Worm (Caenorhabditis elegans) whole organism, young adult: Measurements from ENCODE around the gene ifet-1.

Source experiments
- B0336.3 ChIP-seq: fragments of 200-800 bp; sonication (Bioruptor generic); IDR thresholded peaks from 2 replicates; pipeline ENCODE4 v1.3.6; 2022; ENCODE audit warnings: missing genetic modification characterization, missing compliant biosample characterization
- C06A6.2 ChIP-seq: fragments of 200-800 bp; sonication (Bioruptor generic); conservative IDR thresholded peaks from 2 replicates; pipeline ENCODE4 v1.3.6; 2022; ENCODE audit warnings: missing genetic modification characterization, missing compliant biosample characterization
- F10E7.11 ChIP-seq: sonication (generic microtip); optimal IDR thresholded peaks from 2 replicates; lab custom pipeline; 2017; ENCODE audit warnings: mild to moderate bottlenecking, missing genetic modification characterization, moderate library complexity, missing compliant biosample characterization
- F33H1.4 ChIP-seq: fragments of 200-800 bp; sonication (Bioruptor generic); IDR thresholded peaks from 2 replicates; pipeline ENCODE4 v1.3.6; 2022; ENCODE audit warnings: missing genetic modification reagents, missing genetic modification characterization, missing compliant biosample characterization
- F57A8.1 ChIP-seq: fragments of 200-800 bp; sonication (Bioruptor generic); optimal IDR thresholded peaks from 2 replicates; lab custom pipeline; 2018; ENCODE audit warnings: mild to moderate bottlenecking, missing genetic modification characterization, moderate library complexity, missing compliant biosample characterization
- F57C9.4 ChIP-seq: sonication (generic microtip); optimal IDR thresholded peaks from 2 replicates; lab custom pipeline; 2017; ENCODE audit warnings: mild to moderate bottlenecking, missing genetic modification characterization, missing compliant biosample characterization
- K12H6.12 ChIP-seq: fragments of 200-800 bp; sonication (Bioruptor generic); optimal IDR thresholded peaks from 2 replicates; lab custom pipeline; 2018; ENCODE audit warnings: mild to moderate bottlenecking, missing genetic modification characterization, missing compliant biosample characterization
- Y53F4B.3 ChIP-seq: fragments of 200-800 bp; sonication (Bioruptor generic); IDR thresholded peaks from 2 replicates; pipeline ENCODE4 v1.3.6; 2022; ENCODE audit warnings: missing genetic modification reagents, missing genetic modification characterization, missing compliant biosample characterization
- akir-1 ChIP-seq: fragments of 200-800 bp; sonication (Bioruptor generic); optimal IDR thresholded peaks from 2 replicates; lab custom pipeline; 2018; ENCODE audit warnings: mild to moderate bottlenecking, missing genetic modification characterization, moderate library complexity, missing compliant biosample characterization
- ama-1 ChIP-seq, 3 experiments: fragments of 150-350 bp in 1 of 3; sonication (generic microtip) in 2 of 3; optimal IDR thresholded peaks; 2 replicates each; lab custom pipeline; 2014 to 2018; ENCODE audit warnings: missing biosample characterization in 2 of 3, missing genetic modification characterization in 2 of 3, missing genetic modification reagents in 2 of 3
- aptf-3 ChIP-seq: fragments of 200-800 bp; sonication (Bioruptor generic); IDR thresholded peaks from 2 replicates; pipeline ENCODE4 v1.3.6; 2022; ENCODE audit warnings: missing genetic modification characterization, missing compliant biosample characterization
- attf-6 ChIP-seq: fragments of 200-800 bp; sonication (Bioruptor generic); IDR thresholded peaks from 2 replicates; pipeline ENCODE4 v1.3.6; 2022; ENCODE audit warnings: missing genetic modification reagents, missing genetic modification characterization, missing compliant biosample characterization
- bed-1 ChIP-seq: fragments of 200-800 bp; sonication (Bioruptor generic); IDR thresholded peaks from 2 replicates; pipeline ENCODE4 v1.3.6; 2022; ENCODE audit warnings: missing genetic modification reagents, missing genetic modification characterization, missing compliant biosample characterization
- bed-2 ChIP-seq: fragments of 200-800 bp; sonication (Bioruptor generic); IDR thresholded peaks from 2 replicates; pipeline ENCODE4 v1.3.6; 2022; ENCODE audit warnings: missing genetic modification reagents, missing genetic modification characterization, missing compliant biosample characterization
- ccch-3 ChIP-seq: fragments of 200-800 bp; sonication (Bioruptor generic); optimal IDR thresholded peaks from 2 replicates; lab custom pipeline; 2018; ENCODE audit warnings: mild to moderate bottlenecking, missing genetic modification characterization, missing compliant biosample characterization
- ceh-100 ChIP-seq: fragments of 200-800 bp; sonication (Bioruptor generic); IDR thresholded peaks from 2 replicates; pipeline ENCODE4 v1.3.6; 2022; ENCODE audit warnings: missing genetic modification reagents, missing genetic modification characterization, missing compliant biosample characterization
- ceh-40 ChIP-seq: fragments of 200-800 bp; sonication (Bioruptor generic); IDR thresholded peaks from 2 replicates; pipeline ENCODE4 v1.3.6; 2022; ENCODE audit warnings: missing genetic modification characterization, missing compliant biosample characterization
- ceh-58 ChIP-seq: fragments of 200-800 bp; sonication (Bioruptor generic); IDR thresholded peaks from 2 replicates; pipeline ENCODE4 v1.3.6; 2022; ENCODE audit warnings: missing genetic modification characterization, missing compliant biosample characterization
- ceh-79 ChIP-seq: sonication (generic microtip); optimal IDR thresholded peaks from 2 replicates; lab custom pipeline; 2017; ENCODE audit warnings: mild to moderate bottlenecking, missing genetic modification characterization, missing compliant biosample characterization
- dpff-1 ChIP-seq: sonication (generic microtip); optimal IDR thresholded peaks from 2 replicates; lab custom pipeline; 2017; ENCODE audit warnings: mild to moderate bottlenecking, missing genetic modification characterization, missing compliant biosample characterization
- ekl-4 ChIP-seq: fragments of 200-800 bp; sonication (Bioruptor generic); IDR thresholded peaks from 2 replicates; pipeline ENCODE4 v1.3.6; 2022; ENCODE audit warnings: missing genetic modification reagents, missing genetic modification characterization, missing compliant biosample characterization
- him-1 ChIP-seq: sonication (generic microtip); optimal IDR thresholded peaks from 2 replicates; lab custom pipeline; 2016; ENCODE audit warnings: missing genotype, missing genetic modification reagents, missing genetic modification characterization, missing compliant biosample characterization
- hlh-26 ChIP-seq: fragments of 200-800 bp; sonication (Bioruptor generic); conservative IDR thresholded peaks from 2 replicates; pipeline ENCODE4 v1.3.6; 2022; ENCODE audit warnings: missing genetic modification reagents, missing genetic modification characterization, missing compliant biosample characterization
- hmg-1.2 ChIP-seq: fragments of 200-800 bp; sonication (Bioruptor generic); IDR thresholded peaks from 2 replicates; pipeline ENCODE4 v1.3.6; 2022; ENCODE audit warnings: missing genetic modification reagents, missing genetic modification characterization, missing compliant biosample characterization
- hmg-20 ChIP-seq: fragments of 200-800 bp; sonication (Bioruptor generic); IDR thresholded peaks from 2 replicates; pipeline ENCODE4 v1.3.6; 2022; ENCODE audit warnings: missing genetic modification reagents, missing genetic modification characterization, missing compliant biosample characterization
- hrde-1 ChIP-seq: sonication (generic microtip); optimal IDR thresholded peaks from 2 replicates; lab custom pipeline; 2016; ENCODE audit warnings: missing genetic modification characterization, mild to moderate bottlenecking, missing compliant biosample characterization, moderate library complexity, missing genotype, missing genetic modification reagents, borderline replicate concordance
- hsf-1 ChIP-seq: fragments of 200-800 bp; sonication (Bioruptor generic); IDR thresholded peaks from 2 replicates; pipeline ENCODE4 v1.3.6; 2022; ENCODE audit warnings: missing genetic modification reagents, missing genetic modification characterization, missing compliant biosample characterization
- let-526 ChIP-seq: fragments of 200-800 bp; sonication (Bioruptor generic); IDR thresholded peaks from 2 replicates; pipeline ENCODE4 v1.3.6; 2022; ENCODE audit warnings: missing genetic modification reagents, missing genetic modification characterization, missing compliant biosample characterization
- lin-35 ChIP-seq, 3 experiments: fragments of 150-350 bp in 2 of 3; sonication (generic microtip) in 1 of 3; optimal IDR thresholded peaks; 2 replicates each; lab custom pipeline; 2014 to 2018; ENCODE audit warnings: missing biosample characterization in 3 of 3, missing genetic modification characterization in 3 of 3, missing genetic modification reagents in 3 of 3
- lin-40 ChIP-seq: sonication (generic microtip); optimal IDR thresholded peaks from 2 replicates; lab custom pipeline; 2016; ENCODE audit warnings: missing genetic modification characterization, mild to moderate bottlenecking, missing compliant biosample characterization, missing genotype, missing genetic modification reagents
- lin-54 ChIP-seq: fragments of 200-800 bp; sonication (Bioruptor generic); optimal IDR thresholded peaks from 2 replicates; lab custom pipeline; 2018; ENCODE audit warnings: mild to moderate bottlenecking, missing genetic modification characterization, missing compliant biosample characterization
- lir-1 ChIP-seq: fragments of 200-800 bp; sonication (Bioruptor generic); conservative IDR thresholded peaks from 2 replicates; pipeline ENCODE4 v1.3.6; 2022; ENCODE audit warnings: missing genetic modification reagents, missing genetic modification characterization, missing compliant biosample characterization
- madf-10 ChIP-seq: sonication (generic microtip); optimal IDR thresholded peaks from 2 replicates; lab custom pipeline; 2016; ENCODE audit warnings: mild to moderate bottlenecking, missing genetic modification characterization, missing compliant biosample characterization
- mcd-1 ChIP-seq: fragments of 200-800 bp; sonication (Bioruptor generic); IDR thresholded peaks from 2 replicates; pipeline ENCODE4 v1.3.6; 2022; ENCODE audit warnings: missing genetic modification reagents, missing genetic modification characterization, missing compliant biosample characterization
- nfya-2 ChIP-seq: fragments of 200-800 bp; sonication (Bioruptor generic); IDR thresholded peaks from 2 replicates; pipeline ENCODE4 v1.3.6; 2022; ENCODE audit warnings: missing genetic modification reagents, missing genetic modification characterization, missing compliant biosample characterization
- nfyb-1 ChIP-seq: fragments of 200-800 bp; sonication (Bioruptor generic); IDR thresholded peaks from 2 replicates; pipeline ENCODE4 v1.3.6; 2022; ENCODE audit warnings: missing genetic modification reagents, missing genetic modification characterization, missing compliant biosample characterization
- pha-4 ChIP-seq: fragments of 150-350 bp; sonication (generic microtip); optimal IDR thresholded peaks from 2 replicates; lab custom pipeline; 2014; ENCODE audit warnings: missing biosample characterization, missing genetic modification reagents, missing genetic modification characterization
- rec-8 ChIP-seq, 2 experiments: sonication (generic microtip); optimal IDR thresholded peaks; 2 replicates each; lab custom pipeline; 2016; ENCODE audit warnings: mild to moderate bottlenecking in 2 of 2, missing genetic modification characterization in 2 of 2, missing genetic modification reagents in 2 of 2, missing genotype in 2 of 2, missing biosample characterization in 1 of 2, missing compliant biosample characterization in 1 of 2, moderate library complexity in 1 of 2
- rpc-1 ChIP-seq, 2 experiments: fragments of 150-350 bp in 1 of 2; sonication (generic microtip) in 1 of 2; optimal IDR thresholded peaks; 2 replicates each; lab custom pipeline; 2014 to 2018; ENCODE audit warnings: missing biosample characterization in 1 of 2, missing genetic modification characterization in 1 of 2, missing genetic modification reagents in 1 of 2, missing genotype in 1 of 2
- snpc-1.1 ChIP-seq: sonication (generic microtip); optimal IDR thresholded peaks from 2 replicates; lab custom pipeline; 2017; ENCODE audit warnings: missing genetic modification characterization, mild to moderate bottlenecking, missing compliant biosample characterization, antibody characterized with exemption, moderate library complexity, missing genotype, missing genetic modification reagents; ENCODE audit not compliant: insufficient read depth
- snpc-1.3 ChIP-seq: sonication (generic microtip); optimal IDR thresholded peaks from 2 replicates; lab custom pipeline; 2017; ENCODE audit warnings: missing genetic modification characterization, mild to moderate bottlenecking, missing compliant biosample characterization, antibody characterized with exemption, moderate library complexity, missing genotype, missing genetic modification reagents; ENCODE audit not compliant: insufficient read depth
- snpc-4 ChIP-seq, 5 experiments: fragments of 150-350 bp in 1 of 5; sonication (generic microtip) in 4 of 5; optimal IDR thresholded peaks; 2 replicates each; lab custom pipeline; 2014 to 2018; ENCODE audit warnings: missing genetic modification characterization in 5 of 5, missing biosample characterization in 3 of 5, antibody characterized with exemption in 2 of 5, mild to moderate bottlenecking in 2 of 5, missing compliant biosample characterization in 2 of 5, missing genotype in 2 of 5, moderate library complexity in 2 of 5, missing genetic modification reagents in 1 of 5
- unc-130 ChIP-seq: sonication (generic microtip); optimal IDR thresholded peaks from 2 replicates; lab custom pipeline; 2016; ENCODE audit warnings: missing genetic modification reagents, missing genetic modification characterization, missing compliant biosample characterization
- zim-3 ChIP-seq: sonication (generic microtip); optimal IDR thresholded peaks from 2 replicates; lab custom pipeline; 2017; ENCODE audit warnings: mild to moderate bottlenecking, missing genetic modification characterization, moderate library complexity, missing compliant biosample characterization
- ztf-25 ChIP-seq: fragments of 200-800 bp; sonication (Bioruptor generic); IDR thresholded peaks from 2 replicates; pipeline ENCODE4 v1.3.6; 2022; ENCODE audit warnings: missing genetic modification reagents, missing genetic modification characterization, missing compliant biosample characterization
- ztf-26 ChIP-seq: sonication (generic microtip); optimal IDR thresholded peaks from 2 replicates; lab custom pipeline; 2017; ENCODE audit warnings: missing genetic modification characterization, missing compliant biosample characterization

The ifet-1 gene

DNA sequence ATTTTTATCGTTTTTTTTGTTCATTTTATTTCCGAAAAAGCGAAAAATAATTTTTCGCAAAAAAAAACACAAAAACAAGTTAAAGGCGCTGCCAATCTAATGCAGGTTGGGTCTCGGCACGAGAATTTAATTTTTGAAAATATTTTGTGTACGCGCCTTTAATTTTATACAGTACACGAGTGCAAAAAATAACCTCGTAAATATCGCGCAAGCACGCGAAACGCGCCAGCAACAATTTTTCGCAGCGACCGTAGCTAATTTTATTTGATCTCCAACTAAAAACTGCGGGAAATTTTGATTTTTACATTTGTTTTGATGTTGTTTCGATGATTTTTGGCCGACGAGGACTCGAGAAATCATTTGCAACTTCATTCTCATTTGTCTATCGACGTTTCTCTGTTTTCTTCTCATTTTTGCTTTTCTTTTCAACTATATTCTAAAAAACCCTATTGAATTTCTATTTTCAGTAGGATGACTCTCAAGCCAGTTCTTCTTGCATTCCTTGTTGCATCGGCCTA is 14.0 kb upstream of the ifet-1 start, which contains the start of gene cpg-1 (continued):
- TF ChIP-seq hmg-20 (GFP tag; lab: Robert Waterston, UW) (peak; percentile 60; the same call in 1 of the 2 replicates), madf-10 (tag; lab: Kevin White, UChicago) (no peak), nfya-2 (GFP tag; lab: Robert Waterston, UW) (0 out of 2 replicates have a peak, but pooled peaks have one; percentile 80), lin-40 (tag; lab: Kevin White, UChicago) (no peak), F33H1.4 (GFP tag; lab: Robert Waterston, UW) (peak; percentile 99), ztf-25 (GFP tag; lab: Robert Waterston, UW) (0 out of 2 replicates have a peak, but pooled peaks have one; percentile 42), lin-35 (GFP tag; optimal IDR thresholded peaks at IDR 0.05; lab: Kevin White, UChicago) (peak; percentile 64 to 83 (median 78)), bed-2 (GFP tag; lab: Robert Waterston, UW) (peak; percentile 70; the same call in 1 of the 2 replicates), ama-1 (optimal IDR thresholded peaks at IDR 0.05; lab: Kevin White, UChicago) (no peak), ama-1 (GFP tag; optimal IDR thresholded peaks at IDR 0.05; lab: Kevin White, UChicago) (peak in 1 of 2 experiments; percentile 5), let-526 (GFP tag; lab: Robert Waterston, UW) (no peak), Y53F4B.3 (GFP tag; lab: Robert Waterston, UW) (peak; percentile 80), hsf-1 (GFP tag; lab: Robert Waterston, UW) (peak; percentile 95), hlh-26 (GFP tag; lab: Robert Waterston, UW) (no peak), rpc-1 (optimal IDR thresholded peaks at IDR 0.05; lab: Kevin White, UChicago) (no peak), rpc-1 (tag; optimal IDR thresholded peaks at IDR 0.05; lab: Kevin White, UChicago) (peak; percentile 21), lin-54 (GFP tag; lab: Kevin White, UChicago) (peak; percentile 97), snpc-1.3 (peak; percentile 97), dpff-1 (tag; lab: Kevin White, UChicago) (no peak), hmg-1.2 (GFP tag; lab: Robert Waterston, UW) (peak; percentile 75), snpc-1.1 (peak; percentile 84), zim-3 (tag; lab: Kevin White, UChicago) (no peak), ceh-100 (GFP tag; lab: Robert Waterston, UW) (peak; percentile 76), lir-1 (GFP tag; lab: Robert Waterston, UW) (peak; percentile 93), ceh-58 (GFP tag; lab: Robert Waterston, UW) (no peak), ekl-4 (GFP tag; lab: Robert Waterston, UW) (peak; percentile 96), nfyb-1 (GFP tag; lab: Robert Waterston, UW) (peak; percentile 75), akir-1 (GFP tag; lab: Kevin White, UChicago) (no peak), attf-6 (peak; percentile 91), mcd-1 (GFP tag; lab: Robert Waterston, UW) (peak; percentile 85), hrde-1 (tag; lab: Kevin White, UChicago) (peak; percentile 94), pha-4 (no peak), snpc-4 (GFP tag; optimal IDR thresholded peaks at IDR 0.05; lab: Kevin White, UChicago) (peak; percentile 73), snpc-4 (tag; optimal IDR thresholded peaks at IDR 0.05; lab: Kevin White, UChicago) (peak; percentile 62 to 89 (median 80)), bed-1 (GFP tag; lab: Robert Waterston, UW) (no peak), ceh-40 (GFP tag; lab: Robert Waterston, UW) (no peak), ceh-79 (tag; lab: Kevin White, UChicago) (no peak), K12H6.12 (tag; lab: Kevin White, UChicago) (no peak), rec-8 (tag; optimal IDR thresholded peaks at IDR 0.05; lab: Kevin White, UChicago) (peak in 1 of 2 experiments; percentile 88), unc-130 (GFP tag; lab: Kevin White, UChicago) (peak; percentile 97), F57C9.4 (tag; lab: Kevin White, UChicago) (no peak), C06A6.2 (GFP tag; lab: Robert Waterston, UW) (no peak), ccch-3 (GFP tag; lab: Kevin White, UChicago) (no peak), him-1 (peak; percentile 98), B0336.3 (GFP tag; lab: Robert Waterston, UW) (peak; percentile 53), F57A8.1 (GFP tag; lab: Kevin White, UChicago) (no peak), aptf-3 (no peak), ztf-26 (tag; lab: Kevin White, UChicago) (no peak), F10E7.11 (tag; lab: Kevin White, UChicago) (no peak)
